Fruit fly (Drosophila melanogaster): ENCODE measurements around the gene CG1492.

Gene CG1492

dm6 chrX:12003437-12004394, 8.3 kb downstream of the CG1492 start, which contains the start of gene fw (continued):
- TF ChIP-seq hkb (optimal IDR thresholded peaks at IDR 0.05) (no peak), hkb (GFP tag; IDR thresholded peaks at IDR 0.05) (peak; percentile 17; the same call in 1 of the 2 replicates), CG7786 (GFP tag; optimal IDR thresholded peaks at IDR 0.05) (peak; percentile 16), Atf6 (GFP tag; IDR thresholded peaks at IDR 0.05) (no peak), CG10543 (GFP tag; optimal IDR thresholded peaks at IDR 0.05) (no peak), CTCF (GFP tag; optimal IDR thresholded peaks at IDR 0.05) (no peak), GATAe (GFP tag; conservative IDR thresholded peaks at IDR 0.05) (no peak), CG1832 (GFP tag; optimal IDR thresholded peaks at IDR 0.05) (no peak), onecut (GFP tag; IDR thresholded peaks at IDR 0.05) (no peak), ro (GFP tag; IDR thresholded peaks at IDR 0.05) (no peak), dysf (GFP tag; IDR thresholded peaks at IDR 0.05) (0 out of 3 replicates have a peak, but pooled peaks have one; percentile 33), odd (GFP tag; optimal IDR thresholded peaks at IDR 0.05) (no peak), CG1233 (GFP tag; optimal IDR thresholded peaks at IDR 0.05) (peak; percentile 20), Taf1 (GFP tag; IDR thresholded peaks at IDR 0.05) (no peak), Ada2b (GFP tag; IDR thresholded peaks at IDR 0.05) (peak; percentile 19; the same call in 1 of the 2 replicates), nmo (GFP tag; optimal IDR thresholded peaks at IDR 0.05) (no peak), p53 (GFP tag; optimal IDR thresholded peaks at IDR 0.05) (no peak), lab (GFP tag; optimal IDR thresholded peaks at IDR 0.05) (peak; percentile 11), CG10267 (tag; optimal IDR thresholded peaks at IDR 0.05) (peak; percentile 9), CG15011 (GFP tag; optimal IDR thresholded peaks at IDR 0.05) (no peak), CG18476 (GFP tag; optimal IDR thresholded peaks at IDR 0.05) (no peak), bsh (GFP tag; optimal IDR thresholded peaks at IDR 0.05) (peak in 1 of 2 experiments; percentile 67), CG9817 (tag; optimal IDR thresholded peaks at IDR 0.05) (peak; percentile 14), sob (GFP tag; IDR thresholded peaks at IDR 0.05) (no peak), fru (optimal IDR thresholded peaks at IDR 0.05) (no peak), CG17612 (GFP tag; IDR thresholded peaks at IDR 0.05) (no peak), mirr (GFP tag; optimal IDR thresholded peaks at IDR 0.05) (no peak), CG2129 (GFP tag; IDR thresholded peaks at IDR 0.05; ENCODE audit: partially characterized antibody) (no peak), schlank (tag; optimal IDR thresholded peaks at IDR 0.05) (no peak), dan (GFP tag; IDR thresholded peaks at IDR 0.05) (no peak), CG11695 (GFP tag; IDR thresholded peaks at IDR 0.05) (0 out of 3 replicates have a peak, but pooled peaks have one; percentile 43), bigmax (GFP tag; optimal IDR thresholded peaks at IDR 0.05) (no peak), fu2 (GFP tag; optimal IDR thresholded peaks at IDR 0.05) (no peak), PHDP (tag; optimal IDR thresholded peaks at IDR 0.05) (peak; percentile 38), toy (GFP tag; IDR thresholded peaks at IDR 0.05) (no peak), CG8765 (GFP tag; IDR thresholded peaks at IDR 0.05) (no peak), ind (GFP tag; optimal IDR thresholded peaks at IDR 0.05) (no peak), zfh1 (GFP tag; IDR thresholded peaks at IDR 0.05) (peak; percentile 37; the same call in 1 of the 3 replicates), insv (GFP tag; optimal IDR thresholded peaks at IDR 0.05) (no peak), B-H1 (GFP tag; IDR thresholded peaks at IDR 0.05) (peak; percentile 15; the same call in 1 of the 3 replicates), CG1529 (GFP tag; optimal IDR thresholded peaks at IDR 0.05) (no peak), CG1792 (GFP tag; optimal IDR thresholded peaks at IDR 0.05) (no peak), da (GFP tag; optimal IDR thresholded peaks at IDR 0.05) (no peak), CG15269 (tag; optimal IDR thresholded peaks at IDR 0.05) (no peak), Max (GFP tag; optimal IDR thresholded peaks at IDR 0.05) (no peak), CG10274 (GFP tag; optimal IDR thresholded peaks at IDR 0.05) (no peak), Hand (GFP tag; optimal IDR thresholded peaks at IDR 0.05) (no peak), prd (optimal IDR thresholded peaks at IDR 0.05) (no peak), prd (GFP tag; IDR thresholded peaks at IDR 0.05) (peak; percentile 47; the same call in 1 of the 3 replicates), Hsf (GFP tag; optimal IDR thresholded peaks at IDR 0.05) (peak; percentile 28), sisA (GFP tag; IDR thresholded peaks at IDR 0.05) (no peak)

Data from whole organism, embryonic.